Worm (Caenorhabditis elegans) whole organism, early embryonic: Measurements from ENCODE around the gene fbxb-53.

Source experiments
- ama-1 ChIP-seq: fragments of 150-350 bp; optimal IDR thresholded peaks from 2 replicates; lab custom pipeline; 2014
- hmg-4 ChIP-seq: fragments of 200-800 bp; sonication (Bioruptor generic); optimal IDR thresholded peaks from 2 replicates; lab custom pipeline; 2018; ENCODE audit warnings: mild to moderate bottlenecking, missing genetic modification characterization, missing compliant biosample characterization
- pes-1 ChIP-seq: fragments of 200-800 bp; sonication (Bioruptor generic); IDR thresholded peaks from 2 replicates; pipeline ENCODE4 v1.3.6; 2022; ENCODE audit warnings: missing genetic modification reagents, missing genetic modification characterization, missing compliant biosample characterization
- tbx-37 ChIP-seq: fragments of 200-800 bp; sonication (Bioruptor generic); conservative IDR thresholded peaks from 2 replicates; pipeline ENCODE4 v1.3.6; 2022; ENCODE audit warnings: missing genetic modification reagents, missing genetic modification characterization, missing compliant biosample characterization

- TF ChIP-seq ama-1: no peak
- no peak for TF ChIP-seq hmg-4 (GFP tag; lab: Kevin White, UChicago)
- TF ChIP-seq tbx-37 (GFP tag; lab: Robert Waterston, UW): no peak
- no peak for TF ChIP-seq pes-1 (GFP tag; lab: Robert Waterston, UW)
Measured at ce11 chrII:1736353-1736752, 20.3 kb upstream of the fbxb-53 start, which contains the start of gene ceh-83.
